Fruit fly (Drosophila melanogaster) Kc167 (cell line): ENCODE data around the gene Mlp84B.

Experiments
- Sin3A ChIP-seq: fragments of >200 bp; optimal IDR thresholded peaks from 2 replicates; lab custom pipeline; 2018; ENCODE audit warnings: missing external identifiers
- insv ChIP-seq: fragments of >200 bp; optimal IDR thresholded peaks from 3 replicates; lab custom pipeline; 2018; ENCODE audit warnings: missing external identifiers
- ttk ChIP-seq: sonication (Bioruptor generic); optimal IDR thresholded peaks from 2 replicates; lab custom pipeline; 2017; ENCODE audit warnings: missing external identifiers

- TF ChIP-seq ttk (lab: Kevin White, UChicago): no peak
- TF ChIP-seq insv (lab: Kevin White, UChicago): no peak
- TF ChIP-seq Sin3A (lab: Kevin White, UChicago): no peak
Observed at dm6 chr3R:7094368-7094767, 23.2 kb downstream of the Mlp84B start.
